Fruit fly (Drosophila melanogaster) whole organism, embryonic: ENCODE results near the gene niki.

Experiments
- ATbp ChIP-seq: fragments of 200-800 bp; sonication (Bioruptor generic); optimal IDR thresholded peaks from 2 replicates; lab custom pipeline; 2017; ENCODE audit warnings: missing biosample characterization, mild to moderate bottlenecking, missing genetic modification characterization, missing genetic modification reagents
- CG10274 ChIP-seq: fragments of 200-800 bp; sonication (Bioruptor generic); optimal IDR thresholded peaks from 3 replicates; lab custom pipeline; 2017; ENCODE audit warnings: missing biosample characterization, mild to moderate bottlenecking, missing genetic modification characterization
- CG10366 ChIP-seq: fragments of 200-800 bp; sonication (Bioruptor generic); IDR thresholded peaks from 2 replicates; pipeline ENCODE4 v1.3.6; 2022; ENCODE audit warnings: missing biosample characterization, missing genetic modification characterization
- CG11723 ChIP-seq: fragments of 200-800 bp; sonication (Bioruptor generic); optimal IDR thresholded peaks from 2 replicates; lab custom pipeline; 2017; ENCODE audit warnings: missing biosample characterization, mild to moderate bottlenecking, missing genetic modification characterization
- CG12155 ChIP-seq: fragments of 200-800 bp; sonication (Bioruptor generic); optimal IDR thresholded peaks from 3 replicates; lab custom pipeline; 2016; ENCODE audit warnings: missing biosample characterization, missing genetic modification characterization
- CG15011 ChIP-seq: fragments of 200-800 bp; sonication (Bioruptor generic); optimal IDR thresholded peaks from 3 replicates; lab custom pipeline; 2018; ENCODE audit warnings: missing biosample characterization, mild to moderate bottlenecking, missing genetic modification characterization
- CG17829 ChIP-seq: fragments of 200-800 bp; optimal IDR thresholded peaks from 2 replicates; lab custom pipeline; 2019; ENCODE audit warnings: missing biosample characterization, mild to moderate bottlenecking, missing genetic modification characterization, moderate library complexity
- CG1832 ChIP-seq: fragments of 200-800 bp; sonication (Bioruptor generic); optimal IDR thresholded peaks from 2 replicates; lab custom pipeline; 2017; ENCODE audit warnings: missing biosample characterization, mild to moderate bottlenecking, missing genetic modification characterization, inconsistent platforms
- CG18619 ChIP-seq: fragments of 200-800 bp; sonication (Bioruptor generic); optimal IDR thresholded peaks from 3 replicates; lab custom pipeline; 2017; ENCODE audit warnings: missing biosample characterization, mild to moderate bottlenecking, missing genetic modification characterization
- CG2120 ChIP-seq: fragments of 200-800 bp; sonication (Bioruptor generic); optimal IDR thresholded peaks from 3 replicates; lab custom pipeline; 2016; ENCODE audit warnings: missing biosample characterization, missing genetic modification characterization
- CG32532 ChIP-seq: fragments of 200-800 bp; sonication (Bioruptor generic); IDR thresholded peaks from 2 replicates; pipeline ENCODE4 v1.3.6; 2022; ENCODE audit warnings: missing biosample characterization, missing genetic modification characterization
- CG3726 ChIP-seq: fragments of 200-800 bp; sonication (Bioruptor generic); IDR thresholded peaks from 3 replicates; pipeline ENCODE4, ENCODE4 v1.3.6; 2022; ENCODE audit warnings: missing biosample characterization, missing genetic modification characterization
- CG3847 ChIP-seq: fragments of 200-800 bp; sonication (Bioruptor generic); IDR thresholded peaks from 2 replicates; pipeline ENCODE4 v1.3.6; 2022; ENCODE audit warnings: missing biosample characterization, missing genetic modification characterization
- CG4617 ChIP-seq: fragments of 200-800 bp; sonication (Bioruptor generic); optimal IDR thresholded peaks from 3 replicates; lab custom pipeline; 2016; ENCODE audit warnings: missing biosample characterization, missing genetic modification characterization, borderline replicate concordance
- CG4707 ChIP-seq: fragments of 200-800 bp; sonication (Bioruptor generic); optimal IDR thresholded peaks from 2 replicates; lab custom pipeline; 2018; ENCODE audit warnings: missing biosample characterization, mild to moderate bottlenecking, missing genetic modification characterization, moderate library complexity
- CG6175 ChIP-seq: fragments of 200-800 bp; sonication (Bioruptor generic); IDR thresholded peaks from 3 replicates; pipeline ENCODE4 v1.3.6; 2022; ENCODE audit warnings: missing biosample characterization, missing genetic modification characterization
- CG7372 ChIP-seq: fragments of 200-800 bp; sonication (Bioruptor generic); IDR thresholded peaks from 2 replicates; pipeline ENCODE4 v1.3.6; 2022; ENCODE audit warnings: missing biosample characterization, missing genetic modification characterization
- CG7556 ChIP-seq: fragments of 200-800 bp; sonication (Bioruptor generic); optimal IDR thresholded peaks from 2 replicates; lab custom pipeline; 2017; ENCODE audit warnings: missing biosample characterization, mild to moderate bottlenecking, missing genetic modification characterization
- CG8478 ChIP-seq: fragments of >200 bp; optimal IDR thresholded peaks from 2 replicates; lab custom pipeline; 2018
- Dek ChIP-seq: fragments of 200-800 bp; sonication (Bioruptor generic); optimal IDR thresholded peaks from 3 replicates; lab custom pipeline; 2019; ENCODE audit warnings: missing biosample characterization, mild to moderate bottlenecking, missing genetic modification characterization, moderate library complexity
- HmgZ ChIP-seq: fragments of 200-800 bp; sonication (Bioruptor generic); optimal IDR thresholded peaks from 2 replicates; lab custom pipeline; 2018; ENCODE audit warnings: missing biosample characterization, mild to moderate bottlenecking, missing genetic modification characterization
- Hmr ChIP-seq: fragments of 200-800 bp; sonication (Bioruptor generic); optimal IDR thresholded peaks from 3 replicates; lab custom pipeline; 2017; ENCODE audit warnings: mild to moderate bottlenecking, missing biosample characterization, missing genetic modification reagents, missing genetic modification characterization
- Hmx ChIP-seq: fragments of 200-800 bp; sonication (Bioruptor generic); optimal IDR thresholded peaks from 2 replicates; lab custom pipeline; 2016; ENCODE audit warnings: missing biosample characterization, missing genetic modification characterization
- Hr3 ChIP-seq: fragments of 200-800 bp; sonication (Bioruptor generic); optimal IDR thresholded peaks from 3 replicates; lab custom pipeline; 2016; ENCODE audit warnings: missing biosample characterization, missing genetic modification characterization
- Mes4 ChIP-seq: fragments of 200-800 bp; sonication (Bioruptor generic); optimal IDR thresholded peaks from 2 replicates; lab custom pipeline; 2016; ENCODE audit warnings: missing biosample characterization, missing genetic modification characterization
- Optix ChIP-seq: fragments of 200-800 bp; sonication (Bioruptor generic); IDR thresholded peaks from 3 replicates; pipeline ENCODE4 v1.3.6; 2022; ENCODE audit warnings: missing biosample characterization, missing genetic modification characterization
- Pdp1 ChIP-seq, 2 experiments: fragments of 200-800 bp; sonication (Bioruptor generic); optimal IDR thresholded peaks; 3 replicates each; lab custom pipeline; 2016; ENCODE audit warnings: missing biosample characterization in 2 of 2, missing genetic modification characterization in 2 of 2, mild to moderate bottlenecking in 1 of 2, moderate library complexity in 1 of 2
- Ravus ChIP-seq: fragments of 200-800 bp; sonication (Bioruptor generic); IDR thresholded peaks from 2 replicates; pipeline ENCODE4 v1.3.6; 2022; ENCODE audit warnings: missing biosample characterization, missing genetic modification characterization
- ab ChIP-seq: fragments of 200-800 bp; sonication (Bioruptor generic); optimal IDR thresholded peaks from 2 replicates; lab custom pipeline; 2016; ENCODE audit warnings: missing biosample characterization, missing genetic modification characterization
- bigmax ChIP-seq: fragments of 200-800 bp; sonication (Bioruptor generic); optimal IDR thresholded peaks from 2 replicates; lab custom pipeline; 2018; ENCODE audit warnings: missing biosample characterization, mild to moderate bottlenecking, missing genetic modification characterization
- cg ChIP-seq: fragments of 200-800 bp; sonication (Bioruptor generic); optimal IDR thresholded peaks from 3 replicates; lab custom pipeline; 2019; ENCODE audit warnings: missing biosample characterization, mild to moderate bottlenecking, missing genetic modification characterization, moderate library complexity
- cwo ChIP-seq: fragments of 200-800 bp; sonication (Bioruptor generic); optimal IDR thresholded peaks from 3 replicates; lab custom pipeline; 2017; ENCODE audit warnings: missing biosample characterization, missing genetic modification characterization, mild to moderate bottlenecking, moderate library complexity, missing genetic modification reagents
- dan ChIP-seq: fragments of 200-800 bp; sonication (Bioruptor generic); IDR thresholded peaks from 2 replicates; pipeline ENCODE4 v1.3.6; 2022; ENCODE audit warnings: missing biosample characterization, missing genetic modification characterization
- dmrt99B ChIP-seq: fragments of 200-800 bp; sonication (Bioruptor generic); optimal IDR thresholded peaks from 2 replicates; lab custom pipeline; 2018; ENCODE audit warnings: missing biosample characterization, mild to moderate bottlenecking, missing genetic modification characterization, moderate library complexity
- dpn ChIP-seq, 2 experiments: fragments of 200-800 bp; sonication (Bioruptor generic); optimal IDR thresholded peaks; 3 replicates each; lab custom pipeline; 2016; ENCODE audit warnings: missing biosample characterization in 2 of 2, missing genetic modification characterization in 2 of 2
- dysf ChIP-seq: fragments of 200-800 bp; sonication (Bioruptor generic); IDR thresholded peaks from 3 replicates; pipeline ENCODE4 v1.3.6; 2022; ENCODE audit warnings: missing biosample characterization, missing genetic modification characterization
- fd3F ChIP-seq: fragments of 200-800 bp; sonication (Bioruptor generic); optimal IDR thresholded peaks from 2 replicates; lab custom pipeline; 2018; ENCODE audit warnings: missing biosample characterization, mild to moderate bottlenecking, missing genetic modification characterization, moderate library complexity
- gro ChIP-seq: fragments of 200-800 bp; sonication (Bioruptor generic); optimal IDR thresholded peaks from 2 replicates; lab custom pipeline; 2016; ENCODE audit warnings: missing biosample characterization, missing genetic modification characterization
- gsb ChIP-seq: fragments of 200-800 bp; sonication (Bioruptor generic); IDR thresholded peaks from 2 replicates; pipeline ENCODE4 v1.3.6; 2022; ENCODE audit warnings: missing biosample characterization, missing genetic modification characterization
- hth ChIP-seq: fragments of >200 bp; optimal IDR thresholded peaks from 2 replicates; lab custom pipeline; 2017; ENCODE audit warnings: inconsistent platforms
- insv ChIP-seq, 2 experiments: fragments of 200-800 bp; sonication (Bioruptor generic); optimal IDR thresholded peaks; 3 replicates each; lab custom pipeline; 2016 to 2018; ENCODE audit warnings: missing biosample characterization in 2 of 2, missing genetic modification characterization in 2 of 2
- mam ChIP-seq: fragments of 200-800 bp; sonication (Bioruptor generic); optimal IDR thresholded peaks from 3 replicates; lab custom pipeline; 2016; ENCODE audit warnings: missing biosample characterization, missing genetic modification characterization
- p53 ChIP-seq: fragments of 200-800 bp; sonication (Bioruptor generic); optimal IDR thresholded peaks from 2 replicates; lab custom pipeline; 2016; ENCODE audit warnings: missing biosample characterization, missing genetic modification characterization
- phol ChIP-seq: fragments of 200-800 bp; sonication (Bioruptor generic); optimal IDR thresholded peaks from 3 replicates; lab custom pipeline; 2018; ENCODE audit warnings: missing biosample characterization, mild to moderate bottlenecking, missing genetic modification characterization, moderate library complexity
- rib ChIP-seq: fragments of 200-800 bp; sonication (Bioruptor generic); IDR thresholded peaks from 2 replicates; pipeline ENCODE4 v1.3.6; 2022; ENCODE audit warnings: missing biosample characterization, missing genetic modification characterization
- schlank ChIP-seq: fragments of 200-800 bp; sonication (Bioruptor generic); optimal IDR thresholded peaks from 2 replicates; lab custom pipeline; 2018; ENCODE audit warnings: missing biosample characterization, mild to moderate bottlenecking, missing genetic modification characterization
- sisA ChIP-seq: fragments of 200-800 bp; sonication (Bioruptor generic); IDR thresholded peaks from 2 replicates; pipeline ENCODE4 v1.3.6; 2022; ENCODE audit warnings: missing biosample characterization, missing genetic modification characterization
- tap ChIP-seq: fragments of 200-800 bp; optimal IDR thresholded peaks from 3 replicates; lab custom pipeline; 2019; ENCODE audit warnings: missing biosample characterization, mild to moderate bottlenecking, missing genetic modification characterization, moderate library complexity
- tna ChIP-seq: fragments of 200-800 bp; sonication (Bioruptor generic); IDR thresholded peaks from 2 replicates; pipeline ENCODE4 v1.3.6; 2022; ENCODE audit warnings: missing biosample characterization, missing genetic modification characterization; ENCODE audit not compliant: partially characterized antibody
- trem ChIP-seq: fragments of 200-800 bp; optimal IDR thresholded peaks from 3 replicates; lab custom pipeline; 2019; ENCODE audit warnings: missing biosample characterization, mild to moderate bottlenecking, missing genetic modification characterization, moderate library complexity
- wdn ChIP-seq: fragments of 200-800 bp; sonication (Bioruptor generic); IDR thresholded peaks from 2 replicates; pipeline ENCODE4 v1.3.6; 2022; ENCODE audit warnings: missing biosample characterization, missing genetic modification characterization

Gene niki

dm6 chr3R:24787042-24787565, 38.3 kb downstream of the niki start, which contains the start of gene CG5805 (continued):
- TF ChIP-seq CG7372 (GFP tag; lab: Robert Waterston, UW) (peak; percentile 61; the same call in 1 of the 2 replicates), trem (tag; lab: Kevin White, UChicago) (peak; percentile 71), CG6175 (GFP tag; lab: Robert Waterston, UW) (peak; percentile 46; the same call in 1 of the 3 replicates), Pdp1 (GFP tag; optimal IDR thresholded peaks at IDR 0.05; lab: Kevin White, UChicago) (peak; percentile 46 to 97), tap (peak; percentile 66), CG15011 (peak; percentile 79), cg (GFP tag; lab: Kevin White, UChicago) (no peak), fd3F (GFP tag; lab: Kevin White, UChicago) (peak; percentile 80), mam (GFP tag; lab: Kevin White, UChicago) (peak; percentile 61), CG7556 (GFP tag; lab: Kevin White, UChicago) (peak; percentile 58), CG10366 (GFP tag; lab: Robert Waterston, UW) (peak; percentile 84), p53 (GFP tag; lab: Kevin White, UChicago) (peak; percentile 54), CG8478 (lab: Kevin White, UChicago) (no peak), CG4617 (GFP tag; lab: Kevin White, UChicago) (peak; percentile 91), ATbp (GFP tag; lab: Kevin White, UChicago) (peak; percentile 70), CG4707 (peak; percentile 70), Optix (GFP tag; lab: Robert Waterston, UW) (peak; percentile 71; the same call in 2 of the 3 replicates), Hmr (GFP tag; lab: Kevin White, UChicago) (peak; percentile 94), sisA (GFP tag; lab: Robert Waterston, UW) (no peak), Ravus (GFP tag; lab: Robert Waterston, UW) (no peak; the same call in 1 of the 2 replicates), phol (tag; lab: Kevin White, UChicago) (peak; percentile 88), CG11723 (GFP tag; lab: Kevin White, UChicago) (peak; percentile 75), hth (lab: Kevin White, UChicago) (no peak), wdn (peak; percentile 81), dmrt99B (tag; lab: Kevin White, UChicago) (peak; percentile 72), dysf (GFP tag; lab: Robert Waterston, UW) (peak; percentile 86), rib (GFP tag; lab: Robert Waterston, UW) (0 out of 2 replicates have a peak, but pooled peaks have one; percentile 39), Mes4 (GFP tag; lab: Kevin White, UChicago) (peak; percentile 75), CG32532 (GFP tag; lab: Robert Waterston, UW) (peak; percentile 88), cwo (peak; percentile 56), ab (GFP tag; lab: Kevin White, UChicago) (no peak), HmgZ (peak; percentile 88), CG10274 (GFP tag; lab: Kevin White, UChicago) (peak; percentile 77), dan (GFP tag; lab: Robert Waterston, UW) (no peak), CG2120 (GFP tag; lab: Kevin White, UChicago) (peak; percentile 59), CG17829 (tag; lab: Kevin White, UChicago) (peak; percentile 65), bigmax (peak; percentile 65), CG12155 (GFP tag; lab: Kevin White, UChicago) (peak; percentile 63), gsb (GFP tag; lab: Robert Waterston, UW) (peak; percentile 55), Hr3 (GFP tag; lab: Kevin White, UChicago) (peak; percentile 58), CG1832 (GFP tag; lab: Kevin White, UChicago) (no peak), insv (GFP tag; optimal IDR thresholded peaks at IDR 0.05; lab: Kevin White, UChicago) (peak; percentile 82 to 96), Hmx (GFP tag; lab: Kevin White, UChicago) (no peak), CG3726 (GFP tag; lab: Robert Waterston, UW) (peak; percentile 52; the same call in 1 of the 3 replicates), dpn (GFP tag; optimal IDR thresholded peaks at IDR 0.05; lab: Kevin White, UChicago) (peak; percentile 65 to 87), tna (GFP tag; lab: Robert Waterston, UW) (peak; percentile 9; the same call in 1 of the 2 replicates), CG3847 (GFP tag; lab: Robert Waterston, UW) (peak; percentile 90), CG18619 (GFP tag; lab: Kevin White, UChicago) (peak; percentile 91), gro (no peak), schlank (tag; lab: Kevin White, UChicago) (peak; percentile 62), Dek (tag; lab: Kevin White, UChicago) (peak; percentile 72)
